Fruit fly (Drosophila melanogaster): ENCODE data around the gene fz.

dm6 chr3L:14410146-14410676 is 136.1 kb downstream of the fz start, which contains the start of gene CG3919:
- TF ChIP-seq CG1621 (tag; optimal IDR thresholded peaks at IDR 0.05) (peak; percentile 31), Sox102F (GFP tag; optimal IDR thresholded peaks at IDR 0.05) (peak; percentile 76), CG8632 (GFP tag; optimal IDR thresholded peaks at IDR 0.05) (peak; percentile 26), Hr39 (GFP tag; optimal IDR thresholded peaks at IDR 0.05) (peak; percentile 79), Ets96B (tag; optimal IDR thresholded peaks at IDR 0.05) (peak; percentile 55), fd85E (GFP tag; optimal IDR thresholded peaks at IDR 0.05) (peak; percentile 9)

Measured in whole organism, prepupa.